Worm (Caenorhabditis elegans) whole organism, L1 larva: ENCODE measurements around the gene folr-1.

ENCODE experiments used
- C04F5.9 ChIP-seq: sonication (generic microtip); optimal IDR thresholded peaks from 2 replicates; lab custom pipeline; 2016; ENCODE audit warnings: missing genetic modification characterization, missing compliant biosample characterization
- ces-1 ChIP-seq: fragments of 150-350 bp; optimal IDR thresholded peaks from 2 replicates; lab custom pipeline; 2014; ENCODE audit warnings: missing biosample characterization, missing genetic modification reagents, missing genetic modification characterization
- dpl-1 ChIP-seq, 3 experiments: fragments of 150-350 bp in 2 of 3; sonication (generic microtip) in 1 of 3; optimal IDR thresholded peaks; 2 replicates each; lab custom pipeline; 2014 to 2017; ENCODE audit warnings: missing biosample characterization in 3 of 3, missing genetic modification characterization in 3 of 3, missing genetic modification reagents in 3 of 3
- egl-27 ChIP-seq, 2 experiments: fragments of 150-350 bp in 1 of 2; sonication (generic microtip); optimal IDR thresholded peaks; 3 replicates each; lab custom pipeline; 2017 to 2018; ENCODE audit warnings: missing biosample characterization in 2 of 2, missing genetic modification characterization in 2 of 2, missing genetic modification reagents in 2 of 2
- elt-3 ChIP-seq, 6 experiments: fragments of 150-350 bp in 1 of 6; sonication (generic microtip); optimal IDR thresholded peaks; 2 replicates each; lab custom pipeline; 2017 to 2018; ENCODE audit warnings: missing biosample characterization in 6 of 6, missing genetic modification characterization in 6 of 6, inconsistent platforms in 1 of 6
- hpl-2 ChIP-seq: fragments of 150-350 bp; optimal IDR thresholded peaks from 2 replicates; lab custom pipeline; 2014; ENCODE audit warnings: missing biosample characterization, missing genetic modification reagents, missing genetic modification characterization
- lin-15B ChIP-seq: fragments of 150-350 bp; sonication (generic microtip); optimal IDR thresholded peaks from 3 replicates; lab custom pipeline; 2014; ENCODE audit warnings: missing biosample characterization, missing genetic modification characterization
- lsy-2 ChIP-seq, 2 experiments: fragments of 150-350 bp; optimal IDR thresholded peaks; 2 replicates each; lab custom pipeline; 2014; ENCODE audit warnings: missing biosample characterization in 2 of 2, missing genetic modification characterization in 2 of 2
- mab-9 ChIP-seq: fragments of 200-800 bp; sonication (Bioruptor generic); IDR thresholded peaks from 2 replicates; pipeline ENCODE4 v1.3.6; 2022; ENCODE audit warnings: missing genetic modification reagents, missing genetic modification characterization, missing compliant biosample characterization
- mep-1 ChIP-seq: fragments of 150-350 bp; optimal IDR thresholded peaks from 2 replicates; lab custom pipeline; 2014; ENCODE audit warnings: missing biosample characterization, missing genetic modification characterization
- snpc-4 ChIP-seq: fragments of 150-350 bp; optimal IDR thresholded peaks from 2 replicates; lab custom pipeline; 2014; ENCODE audit warnings: missing biosample characterization, missing genetic modification characterization

DNA sequence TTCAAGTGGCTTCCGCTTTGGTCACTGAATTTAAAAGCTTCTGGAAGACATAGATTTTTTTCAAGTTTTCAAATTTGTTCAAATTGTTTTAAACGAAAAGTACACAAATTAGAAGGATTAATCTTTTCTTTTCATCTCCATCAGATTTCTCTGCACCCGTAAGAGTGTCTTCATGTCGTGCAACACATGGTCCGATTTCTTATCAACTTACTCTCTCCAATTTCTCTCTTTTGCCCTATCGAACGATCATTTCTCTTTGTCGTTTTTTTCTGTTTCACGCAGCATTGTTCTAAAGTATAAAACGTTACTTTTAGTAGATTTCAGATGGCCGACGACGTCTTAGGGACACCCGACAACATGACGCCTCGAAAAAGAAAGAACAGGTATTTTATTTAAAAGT is 46.2 kb downstream of the folr-1 start, which contains the start of gene pssy-1:
- TF ChIP-seq dpl-1 (GFP tag; optimal IDR thresholded peaks at IDR 0.05; lab: Kevin White, UChicago) (no peak), egl-27 (tag; optimal IDR thresholded peaks at IDR 0.05; lab: Kevin White, UChicago) (no peak), C04F5.9 (tag; lab: Kevin White, UChicago) (no peak), snpc-4 (tag; lab: Kevin White, UChicago) (no peak), elt-3 (tag; optimal IDR thresholded peaks at IDR 0.05; lab: Kevin White, UChicago) (peak in 1 of 6 experiments; percentile 26), mep-1 (tag; lab: Kevin White, UChicago) (no peak), ces-1 (GFP tag; lab: Kevin White, UChicago) (no peak), lin-15B (tag; lab: Kevin White, UChicago) (no peak), mab-9 (GFP tag; lab: Robert Waterston, UW) (no peak), lsy-2 (tag; optimal IDR thresholded peaks at IDR 0.05; lab: Kevin White, UChicago) (no peak), hpl-2 (no peak)
